Worm (Caenorhabditis elegans): ENCODE data around the gene Y22D7AL.11.

ce11 chrIII:1604514-1604976 lies 29.6 kb downstream of the Y22D7AL.11 start, which contains the start of gene Y22D7AL.6:
- TF ChIP-seq nhr-10 (tag; optimal IDR thresholded peaks at IDR 0.05): no peak
- no peak for TF ChIP-seq nhr-11 (tag; optimal IDR thresholded peaks at IDR 0.05)
- peak; percentile 21 for TF ChIP-seq blmp-1 (tag; optimal IDR thresholded peaks at IDR 0.05; ENCODE audit: insufficient read depth)
- no peak for TF ChIP-seq nhr-129 (tag; optimal IDR thresholded peaks at IDR 0.05)
- no peak for TF ChIP-seq ama-1 (optimal IDR thresholded peaks at IDR 0.05)
- TF ChIP-seq nhr-237 (tag; optimal IDR thresholded peaks at IDR 0.05): no peak
- no peak for TF ChIP-seq ztf-11 (tag; optimal IDR thresholded peaks at IDR 0.05)
- TF ChIP-seq unc-39 (tag; optimal IDR thresholded peaks at IDR 0.05): no peak
